Worm (Caenorhabditis elegans): ENCODE results near the gene str-94.

The str-94 gene

DNA sequence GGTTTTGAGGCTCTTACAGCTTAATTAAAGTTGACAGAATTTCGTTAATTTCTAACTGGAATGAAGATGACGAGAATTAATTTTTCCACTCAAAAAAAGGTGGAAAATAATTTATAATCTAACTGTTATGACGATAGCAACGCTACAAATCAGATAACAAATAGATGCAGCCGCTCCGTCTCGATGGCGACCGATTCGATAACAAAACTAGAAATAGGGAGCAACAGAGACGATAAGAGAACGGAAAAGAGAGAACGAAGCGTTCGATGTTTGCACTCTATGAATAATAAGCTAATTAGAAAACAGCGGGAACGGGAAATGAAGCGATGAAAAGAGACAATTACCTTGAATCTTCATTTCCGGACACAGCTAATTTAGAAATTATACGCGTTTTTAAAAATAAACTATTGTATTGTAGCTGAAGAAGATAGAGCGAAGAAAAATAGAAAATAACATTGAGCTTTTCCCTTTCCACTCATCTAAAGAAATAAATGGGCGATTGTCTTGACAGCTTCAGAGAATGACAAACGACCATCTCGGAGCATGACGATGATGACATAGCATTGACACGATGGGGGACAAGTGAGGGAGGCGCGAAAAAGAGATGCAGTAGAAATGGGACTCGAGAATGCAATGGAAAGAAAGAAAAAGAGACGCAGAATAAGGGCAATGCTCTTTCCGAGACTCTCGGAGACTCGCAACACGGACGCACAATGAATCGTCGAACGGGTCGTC is 30.3 kb downstream of the str-94 start:
- no peak for TF ChIP-seq unc-62 (GFP tag; optimal IDR thresholded peaks at IDR 0.05)

DNA sequence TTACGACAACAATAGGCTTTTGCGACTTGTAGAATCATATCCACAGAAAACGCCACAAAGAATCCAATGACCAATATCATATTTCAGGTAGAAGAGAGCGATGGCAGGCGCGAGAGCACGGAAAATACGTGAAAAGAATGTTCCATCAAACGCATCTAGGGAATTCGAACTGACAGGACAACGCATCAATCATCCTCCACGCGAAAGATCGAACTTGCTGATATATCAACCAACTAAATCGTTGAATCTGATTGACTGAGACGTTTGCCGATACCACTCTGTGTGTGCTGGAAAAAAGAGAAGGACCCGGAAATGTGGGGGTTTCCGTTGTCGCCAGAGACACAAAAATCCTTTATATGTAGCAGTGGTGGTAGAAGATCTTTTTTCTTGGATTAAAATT is 30.9 kb downstream of the str-94 start:
- no peak for TF ChIP-seq unc-62 (GFP tag; optimal IDR thresholded peaks at IDR 0.05)

DNA sequence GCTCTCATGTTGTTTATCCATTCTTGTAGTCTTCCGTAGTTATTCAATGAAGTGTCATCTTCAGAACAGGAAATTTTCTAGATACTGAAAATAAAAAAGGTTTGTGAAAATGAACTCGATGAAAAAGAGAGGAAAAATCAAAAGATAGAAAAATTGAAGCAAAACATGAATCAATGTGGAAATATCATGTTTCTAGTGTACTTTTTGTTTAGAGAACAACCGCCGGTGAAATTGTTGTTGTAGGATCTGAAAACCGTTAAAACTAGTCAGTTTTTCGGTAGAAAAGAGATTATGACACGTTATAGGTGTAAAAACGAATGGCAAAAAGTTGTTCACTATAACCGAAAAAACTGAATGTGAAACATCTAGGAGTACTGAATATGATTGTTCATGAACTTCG is 31.9 kb downstream of the str-94 start, which contains the start of gene pacs-1:
pacs-1 (minus strand) TSS at position 101 of the 400 bp plus-strand sequence.
- no peak for TF ChIP-seq unc-62 (GFP tag; optimal IDR thresholded peaks at IDR 0.05)

DNA sequence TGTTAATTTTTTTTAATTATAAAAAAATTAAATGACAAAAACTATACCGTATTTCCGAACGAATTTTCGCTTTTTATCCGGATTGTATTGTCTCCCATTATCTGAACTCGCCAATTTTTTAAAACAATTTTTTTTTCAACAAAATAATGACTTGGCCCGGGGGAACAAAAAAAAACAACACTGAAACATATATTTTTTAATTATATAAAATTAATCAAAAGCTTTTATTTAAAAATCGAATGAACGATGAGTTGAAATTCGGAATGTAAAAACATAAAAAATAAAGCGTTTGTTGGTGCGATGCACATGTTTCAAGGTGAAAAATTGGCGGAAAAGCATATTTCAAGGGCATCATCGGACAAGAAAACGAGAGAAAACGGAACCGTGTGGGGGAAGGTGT is 35.6 kb downstream of the str-94 start, which contains the start of gene mdt-27:
mdt-27 (minus strand) TSS at position 101 of the 400 bp plus-strand sequence.
- no peak for TF ChIP-seq unc-62 (GFP tag; optimal IDR thresholded peaks at IDR 0.05)

DNA sequence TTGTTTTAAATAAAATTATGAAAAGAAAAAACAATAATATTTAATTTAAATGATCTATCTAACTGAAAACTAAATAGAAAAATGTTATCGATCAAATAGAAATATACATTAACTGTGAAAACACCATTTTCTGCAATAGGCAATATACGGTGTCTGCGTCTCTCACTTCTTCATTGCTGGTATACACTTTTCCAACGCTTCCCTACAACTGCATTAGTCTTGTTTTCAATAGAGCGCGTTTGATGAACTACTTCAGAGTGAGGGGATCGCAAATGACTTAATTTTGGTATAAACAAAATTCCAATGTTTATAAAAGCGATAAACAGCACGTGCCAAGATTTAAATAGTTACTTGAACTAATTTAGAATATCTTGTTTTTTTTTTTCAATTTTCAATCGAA is 36.6 kb downstream of the str-94 start:
- TF ChIP-seq unc-62 (GFP tag; optimal IDR thresholded peaks at IDR 0.05): no peak

DNA sequence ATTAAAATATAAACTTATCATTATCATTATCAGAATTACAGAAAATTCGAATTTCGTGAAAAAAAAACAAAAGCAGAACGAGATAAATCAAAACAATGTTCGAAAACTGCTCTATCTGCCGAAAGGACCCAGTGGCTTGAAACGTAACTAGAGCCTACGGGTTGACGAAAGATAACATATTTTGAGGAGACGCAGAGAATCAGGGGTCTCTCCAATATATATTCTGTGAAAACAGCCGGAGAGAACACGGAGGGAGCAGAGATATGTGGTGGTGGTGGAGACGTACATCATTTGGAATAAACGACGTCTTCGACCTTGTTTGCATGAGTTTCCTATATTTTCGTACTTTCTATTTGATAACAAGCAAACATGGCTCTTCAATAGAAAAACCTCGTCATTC is 40.2 kb downstream of the str-94 start:
- TF ChIP-seq unc-62 (GFP tag; optimal IDR thresholded peaks at IDR 0.05): no peak

DNA sequence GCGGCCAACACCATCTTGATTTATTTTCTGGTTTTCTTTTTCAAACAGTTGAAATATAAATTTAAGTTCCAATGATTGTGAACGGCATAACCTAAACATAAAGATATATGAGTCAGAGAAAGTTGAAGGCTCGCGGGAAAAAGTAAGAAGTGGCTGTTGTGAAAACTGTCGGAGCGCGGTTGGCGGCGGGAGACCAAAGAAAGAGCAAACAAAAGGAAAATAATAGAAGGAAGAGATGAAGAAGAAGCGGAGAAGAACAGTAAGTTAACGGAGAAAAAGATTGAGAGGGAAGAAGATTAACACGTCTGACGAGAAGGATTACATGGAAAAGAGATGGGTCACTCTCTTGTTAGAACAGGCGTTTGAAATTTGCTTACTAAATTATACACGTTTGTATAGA is 41.7 kb downstream of the str-94 start, which contains the start of gene inx-10:
inx-10 (minus strand) TSS at position 101 of the 400 bp plus-strand sequence.
- TF ChIP-seq unc-62 (GFP tag; optimal IDR thresholded peaks at IDR 0.05): no peak

DNA sequence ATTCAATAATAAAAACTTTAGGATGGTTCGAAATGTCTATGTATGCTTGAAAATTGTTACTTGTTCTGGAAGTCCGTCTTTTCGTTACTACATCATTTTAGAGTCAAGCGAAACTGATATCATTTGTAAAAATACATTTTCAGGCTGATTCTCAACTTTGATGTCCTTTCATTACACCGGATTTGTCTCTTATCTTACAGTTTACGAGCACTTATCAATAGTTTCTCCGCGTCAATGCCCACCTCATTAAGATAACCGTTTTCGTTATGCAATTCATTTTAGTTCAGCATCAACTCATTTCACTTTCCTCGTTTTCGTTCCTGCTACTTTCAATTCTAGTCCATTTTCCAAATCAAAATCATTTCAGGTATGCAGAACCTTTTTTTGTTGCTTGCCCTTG is 46.4 kb downstream of the str-94 start, which contains the start of gene asp-2:
asp-2 (plus strand) TSS at position 368 of the 400 bp plus-strand sequence.
- no peak for TF ChIP-seq unc-62 (GFP tag; optimal IDR thresholded peaks at IDR 0.05)

DNA sequence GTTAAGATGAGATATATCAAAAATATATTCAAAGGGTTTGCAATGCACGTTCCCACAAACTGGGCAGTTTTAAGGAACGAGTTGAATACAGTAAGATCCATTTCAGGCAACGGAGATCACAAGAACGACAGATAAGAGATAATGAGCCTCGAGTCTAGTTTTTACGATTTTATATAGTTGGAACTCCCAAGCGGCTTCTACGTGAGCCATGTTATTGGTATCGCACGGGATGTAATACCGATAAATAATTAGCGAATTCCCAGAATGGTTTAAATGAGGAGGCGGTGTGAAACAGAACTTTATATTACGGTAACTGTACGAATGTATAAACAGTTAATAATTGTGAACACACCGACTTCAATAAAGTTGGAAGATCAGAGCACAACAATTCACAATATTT is 50.2 kb downstream of the str-94 start, which contains the start of gene str-177:
str-177 (minus strand) TSS at position 101 of the 400 bp plus-strand sequence.
- no peak for TF ChIP-seq unc-62 (GFP tag; optimal IDR thresholded peaks at IDR 0.05)
